Fruit fly (Drosophila melanogaster): ENCODE data around the gene ppk14.

The ppk14 gene

dm6 chr2L:6338367-6338975 lies 16.3 kb upstream of the ppk14 start, which contains the start of the genes Pez and Cpr (continued):
- TF ChIP-seq NC2α (GFP tag; optimal IDR thresholded peaks at IDR 0.05) (peak; percentile 10), Nf-YC (tag; optimal IDR thresholded peaks at IDR 0.05) (peak; percentile 10), CG9609 (GFP tag; optimal IDR thresholded peaks at IDR 0.05) (no peak), CG31388 (GFP tag; optimal IDR thresholded peaks at IDR 0.05) (no peak), bbx (GFP tag; IDR thresholded peaks at IDR 0.05; ENCODE audit: partially characterized antibody) (peak; percentile 82), CG18764 (GFP tag; optimal IDR thresholded peaks at IDR 0.05) (peak; percentile 25), sens-2 (GFP tag; IDR thresholded peaks at IDR 0.05) (no peak), CG13894 (tag; optimal IDR thresholded peaks at IDR 0.05) (no peak), D19A (tag; optimal IDR thresholded peaks at IDR 0.05) (no peak), Taf1 (GFP tag; IDR thresholded peaks at IDR 0.05) (peak; percentile 9; the same call in 1 of the 2 replicates), lilli (GFP tag; optimal IDR thresholded peaks at IDR 0.05) (peak; percentile 39), crol (GFP tag; IDR thresholded peaks at IDR 0.05) (peak; percentile 76), NfI (GFP tag; optimal IDR thresholded peaks at IDR 0.05) (peak; percentile 26), Jarid2 (GFP tag; optimal IDR thresholded peaks at IDR 0.05) (peak; percentile 79), Bteb2 (GFP tag; optimal IDR thresholded peaks at IDR 0.05) (peak; percentile 46), ind (GFP tag; optimal IDR thresholded peaks at IDR 0.05) (peak; percentile 37), Ets97D (GFP tag; optimal IDR thresholded peaks at IDR 0.05) (peak; percentile 77), CG6654 (GFP tag; optimal IDR thresholded peaks at IDR 0.05) (peak; percentile 50), fd64A (GFP tag; optimal IDR thresholded peaks at IDR 0.05) (no peak), Dad (GFP tag; optimal IDR thresholded peaks at IDR 0.05) (peak; percentile 11), Sin3A (optimal IDR thresholded peaks at IDR 0.05) (peak; percentile 5), CG30403 (GFP tag; optimal IDR thresholded peaks at IDR 0.05) (peak; percentile 42), psq (GFP tag; optimal IDR thresholded peaks at IDR 0.05) (no peak), CG4617 (GFP tag; optimal IDR thresholded peaks at IDR 0.05; ENCODE audit: borderline replicate concordance) (no peak), CG12299 (tag; optimal IDR thresholded peaks at IDR 0.05) (no peak), fd96Cb (tag; optimal IDR thresholded peaks at IDR 0.05) (no peak), dimm (GFP tag; IDR thresholded peaks at IDR 0.05) (no peak), nerfin-2 (GFP tag; IDR thresholded peaks at IDR 0.05; ENCODE audit: partially characterized antibody) (peak; percentile 80), mld (GFP tag; IDR thresholded peaks at IDR 0.05; ENCODE audit: partially characterized antibody) (peak; percentile 86), CG2116 (GFP tag; optimal IDR thresholded peaks at IDR 0.05) (peak; percentile 70), ro (GFP tag; IDR thresholded peaks at IDR 0.05) (no peak), CG10543 (GFP tag; optimal IDR thresholded peaks at IDR 0.05) (no peak), Lhr (GFP tag; optimal IDR thresholded peaks at IDR 0.05) (peak; percentile 92), CG14014 (GFP tag; IDR thresholded peaks at IDR 0.05) (peak; percentile 64; the same call in 1 of the 2 replicates), prd (optimal IDR thresholded peaks at IDR 0.05) (no peak), prd (GFP tag; IDR thresholded peaks at IDR 0.05) (no peak), CG7745 (tag; optimal IDR thresholded peaks at IDR 0.05) (no peak), fd3F (GFP tag; optimal IDR thresholded peaks at IDR 0.05) (no peak), CG9817 (tag; optimal IDR thresholded peaks at IDR 0.05) (peak; percentile 23), D19B (GFP tag; optimal IDR thresholded peaks at IDR 0.05) (no peak), aop (GFP tag; IDR thresholded peaks at IDR 0.05) (no peak), CG13775 (GFP tag; optimal IDR thresholded peaks at IDR 0.05) (no peak), CG5245 (GFP tag; optimal IDR thresholded peaks at IDR 0.05) (no peak), CG15514 (GFP tag; optimal IDR thresholded peaks at IDR 0.05) (peak; percentile 68), repo (GFP tag; optimal IDR thresholded peaks at IDR 0.05) (peak; percentile 45), CG4328 (GFP tag; optimal IDR thresholded peaks at IDR 0.05) (no peak), Rfx (GFP tag; IDR thresholded peaks at IDR 0.05) (peak; percentile 76), CG11695 (GFP tag; IDR thresholded peaks at IDR 0.05) (no peak), gcm (GFP tag; optimal IDR thresholded peaks at IDR 0.05) (no peak), CG12744 (GFP tag; optimal IDR thresholded peaks at IDR 0.05) (no peak), CG15073 (GFP tag; optimal IDR thresholded peaks at IDR 0.05) (no peak)
